Fruit fly (Drosophila melanogaster): ENCODE results near the gene ATPsynB.

The ATPsynB gene

DNA sequence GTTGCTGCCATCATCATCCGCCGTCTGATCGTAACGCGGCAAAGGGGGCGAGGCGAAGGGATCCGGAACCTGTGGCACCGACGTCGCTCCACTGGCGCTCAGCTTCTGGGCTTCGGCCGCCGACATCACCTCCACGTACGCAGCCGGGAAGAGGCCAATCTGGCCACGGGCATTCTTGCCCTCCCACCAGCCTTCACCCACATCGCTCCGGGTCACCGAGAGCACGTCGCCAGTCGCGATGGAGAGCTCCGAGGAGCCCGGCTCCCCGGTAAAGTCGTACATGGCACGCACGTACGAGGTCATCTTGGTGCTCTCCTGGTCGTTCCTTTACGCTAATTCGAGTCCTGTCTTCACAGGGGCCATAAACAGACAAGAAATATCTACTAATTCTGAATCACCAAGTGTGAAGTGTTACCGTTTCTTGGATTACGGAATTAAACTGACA lies 16.4 kb upstream of the ATPsynB start, which contains the start of gene SH3PX1:
Gene SH3PX1 (minus strand): TSS at position 445 of the 445 bp plus-strand sequence.
- TF ChIP-seq CG8159 (tag; optimal IDR thresholded peaks at IDR 0.05) (no peak), CG10348 (GFP tag; IDR thresholded peaks at IDR 0.05) (no peak), CG17806 (tag; optimal IDR thresholded peaks at IDR 0.05) (no peak), D1 (tag; optimal IDR thresholded peaks at IDR 0.05) (no peak), CG12605 (GFP tag; IDR thresholded peaks at IDR 0.05) (no peak), gl (tag; optimal IDR thresholded peaks at IDR 0.05) (no peak), rn (GFP tag; IDR thresholded peaks at IDR 0.05) (no peak), Pif1A (GFP tag; optimal IDR thresholded peaks at IDR 0.05) (no peak), CG14655 (GFP tag; optimal IDR thresholded peaks at IDR 0.05) (no peak), CG32121 (GFP tag; IDR thresholded peaks at IDR 0.05) (no peak), fd96Ca (GFP tag; IDR thresholded peaks at IDR 0.05) (0 out of 3 replicates have a peak, but pooled peaks have one; percentile 34), EcR (GFP tag; optimal IDR thresholded peaks at IDR 0.05) (peak; percentile 4), CG9948 (tag; optimal IDR thresholded peaks at IDR 0.05) (no peak)

DNA sequence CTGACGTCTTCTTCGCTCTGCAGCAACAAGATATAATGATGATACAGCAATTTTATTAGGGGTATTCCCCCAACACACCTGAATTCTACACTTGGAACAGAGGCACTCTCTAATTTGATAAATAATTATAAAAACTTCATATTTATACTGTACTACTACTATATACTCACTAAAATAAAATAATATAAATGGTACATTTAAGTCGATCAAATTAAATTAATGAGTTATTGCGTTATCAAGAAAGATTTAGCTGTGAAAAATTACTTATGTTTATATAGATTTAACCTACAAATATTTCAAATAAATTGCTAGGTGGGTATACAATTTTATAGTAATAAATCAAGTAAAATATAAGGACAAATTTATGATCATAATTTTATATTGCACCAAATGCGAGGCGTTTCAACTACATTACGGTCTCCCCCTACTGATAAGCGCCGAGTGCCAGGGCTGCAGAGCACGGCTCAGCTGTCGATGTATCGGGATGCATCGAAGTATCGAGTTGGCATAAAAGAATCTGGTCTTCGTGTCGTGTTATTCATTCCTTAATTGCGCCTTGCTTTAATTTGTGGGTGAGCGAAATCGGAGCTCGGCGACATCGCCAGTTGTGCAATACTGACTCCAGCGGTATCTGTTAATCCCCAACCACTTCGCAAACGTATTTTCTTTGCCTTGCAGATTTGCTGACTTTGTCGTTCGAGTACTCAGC lies 15.8 kb upstream of the ATPsynB start, which contains the start of gene vsg:
Gene vsg (plus strand): TSS at position 497 of the 709 bp plus-strand sequence.
- TF ChIP-seq Pif1B (GFP tag; optimal IDR thresholded peaks at IDR 0.05) = no peak
- TF ChIP-seq Ets98B (GFP tag; IDR thresholded peaks at IDR 0.05) = peak; percentile 2; the same call in 1 of the 2 replicates
- no peak for TF ChIP-seq EcR (GFP tag; optimal IDR thresholded peaks at IDR 0.05)
- TF ChIP-seq CG10348 (GFP tag; IDR thresholded peaks at IDR 0.05) = peak; percentile 21; the same call in 1 of the 2 replicates
- no peak for TF ChIP-seq CG14655 (GFP tag; optimal IDR thresholded peaks at IDR 0.05)
- TF ChIP-seq D1 (tag; optimal IDR thresholded peaks at IDR 0.05) = no peak
- TF ChIP-seq CG9948 (tag; optimal IDR thresholded peaks at IDR 0.05) = peak; percentile 78
- no peak for TF ChIP-seq CG13204 (GFP tag; optimal IDR thresholded peaks at IDR 0.05)
- no peak for TF ChIP-seq gl (tag; optimal IDR thresholded peaks at IDR 0.05)
- TF ChIP-seq CG4496 (GFP tag; IDR thresholded peaks at IDR 0.05) = peak; percentile 43; the same call in 1 of the 3 replicates
- TF ChIP-seq Pif1A (GFP tag; optimal IDR thresholded peaks at IDR 0.05) = no peak
- TF ChIP-seq CG8159 (tag; optimal IDR thresholded peaks at IDR 0.05) = peak; percentile 84
- peak; percentile 83 for TF ChIP-seq CG15710 (tag; optimal IDR thresholded peaks at IDR 0.05)
- TF ChIP-seq CG17806 (tag; optimal IDR thresholded peaks at IDR 0.05) = peak; percentile 62
- TF ChIP-seq CG32121 (GFP tag; IDR thresholded peaks at IDR 0.05) = peak; percentile 54; the same call in 1 of the 2 replicates
- no peak for TF ChIP-seq rn (GFP tag; IDR thresholded peaks at IDR 0.05)
- TF ChIP-seq CG8301 (tag; optimal IDR thresholded peaks at IDR 0.05) = peak; percentile 63
- TF ChIP-seq CG34367 (tag; optimal IDR thresholded peaks at IDR 0.05) = peak; percentile 60
- TF ChIP-seq Snoo (tag; optimal IDR thresholded peaks at IDR 0.05) = peak; percentile 67
- 0 out of 2 replicates have a peak, but pooled peaks have one; percentile 43 for TF ChIP-seq CG12605 (GFP tag; IDR thresholded peaks at IDR 0.05)
- peak; percentile 32; the same call in 1 of the 3 replicates for TF ChIP-seq fd96Ca (GFP tag; IDR thresholded peaks at IDR 0.05)

DNA sequence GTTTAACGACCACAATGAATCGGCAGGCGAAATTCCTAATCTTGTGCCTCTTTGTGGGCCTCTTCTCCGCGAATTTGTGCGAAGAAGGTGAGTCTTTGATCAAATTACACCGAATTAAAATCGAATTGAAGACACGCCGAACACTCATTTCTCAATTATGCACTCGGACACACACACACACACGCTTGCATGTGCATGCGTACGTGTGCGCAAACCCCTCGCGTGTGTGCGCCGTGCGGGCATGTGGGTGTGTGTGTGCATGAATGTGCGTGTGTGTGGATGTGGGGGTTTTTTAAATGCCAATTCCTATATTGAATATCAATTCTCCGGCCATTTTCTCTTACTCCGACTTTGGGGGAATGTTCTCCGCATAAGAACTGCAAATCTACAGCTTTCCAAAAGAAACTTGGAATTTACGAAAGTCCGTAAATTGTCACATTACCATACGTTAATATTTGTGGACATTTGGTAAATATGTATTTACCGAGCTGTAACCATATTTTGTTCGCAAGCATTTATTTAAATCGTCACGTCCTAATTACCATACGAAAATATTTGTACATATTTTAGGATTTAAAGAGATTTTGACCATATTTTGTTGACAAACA lies 15.2 kb upstream of the ATPsynB start:
- TF ChIP-seq CG8159 (tag; optimal IDR thresholded peaks at IDR 0.05) (no peak), Ets98B (GFP tag; IDR thresholded peaks at IDR 0.05) (0 out of 2 replicates have a peak, but pooled peaks have one; percentile 2), Pif1A (GFP tag; optimal IDR thresholded peaks at IDR 0.05) (no peak), Pif1B (GFP tag; optimal IDR thresholded peaks at IDR 0.05) (no peak), CG15710 (tag; optimal IDR thresholded peaks at IDR 0.05) (no peak), CG9948 (tag; optimal IDR thresholded peaks at IDR 0.05) (no peak), CG14655 (GFP tag; optimal IDR thresholded peaks at IDR 0.05) (no peak), CG10348 (GFP tag; IDR thresholded peaks at IDR 0.05) (no peak), EcR (GFP tag; optimal IDR thresholded peaks at IDR 0.05) (peak; percentile 3), CG32121 (GFP tag; IDR thresholded peaks at IDR 0.05) (no peak), CG13204 (GFP tag; optimal IDR thresholded peaks at IDR 0.05) (no peak), CG12605 (GFP tag; IDR thresholded peaks at IDR 0.05) (no peak), fd96Ca (GFP tag; IDR thresholded peaks at IDR 0.05) (no peak), Snoo (tag; optimal IDR thresholded peaks at IDR 0.05) (no peak), D1 (tag; optimal IDR thresholded peaks at IDR 0.05) (no peak), CG4496 (GFP tag; IDR thresholded peaks at IDR 0.05) (0 out of 3 replicates have a peak, but pooled peaks have one; percentile 23)

DNA sequence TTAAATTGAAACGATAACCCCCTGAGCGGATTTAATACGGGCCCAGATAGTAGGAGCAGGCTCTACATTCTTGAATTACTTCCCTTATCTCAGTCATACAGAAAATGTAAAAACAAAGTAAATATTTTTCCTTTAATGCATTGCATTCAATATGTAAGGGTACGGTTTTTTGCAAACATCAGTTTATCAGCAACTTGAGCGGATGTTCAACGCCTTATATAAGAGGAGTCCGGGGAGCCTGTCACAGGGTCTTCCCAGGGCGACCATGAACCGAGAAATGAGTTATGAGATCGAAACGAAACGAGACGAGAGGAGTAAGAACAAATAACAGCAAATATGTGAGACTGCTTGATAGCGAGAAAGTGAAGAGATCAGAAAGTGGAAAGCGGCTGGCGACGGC lies 13.2 kb upstream of the ATPsynB start:
- TF ChIP-seq Pif1B (GFP tag; optimal IDR thresholded peaks at IDR 0.05) (no peak), CG8301 (tag; optimal IDR thresholded peaks at IDR 0.05) (no peak), EcR (GFP tag; optimal IDR thresholded peaks at IDR 0.05) (peak; percentile 88)

DNA sequence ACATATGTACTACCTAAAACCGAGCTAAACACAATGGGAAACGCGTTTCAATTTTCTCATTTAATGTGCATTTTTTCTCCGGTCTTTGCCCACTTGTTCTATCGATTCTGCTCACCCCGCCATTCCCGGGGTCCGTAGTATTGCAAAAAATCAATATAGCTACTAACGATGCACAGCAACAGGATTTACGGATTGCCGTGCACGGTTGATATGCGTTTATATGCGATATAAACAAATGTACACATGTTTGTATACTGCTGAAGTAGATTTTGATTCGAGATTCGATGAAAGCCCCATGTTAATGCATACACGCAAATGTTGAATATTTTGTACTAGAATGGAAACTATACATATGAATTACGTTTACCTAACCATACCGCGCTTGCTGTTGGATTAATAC lies 12.7 kb upstream of the ATPsynB start:
- no peak for TF ChIP-seq CG8301 (tag; optimal IDR thresholded peaks at IDR 0.05)
- TF ChIP-seq Ets98B (GFP tag; IDR thresholded peaks at IDR 0.05) = no peak

DNA sequence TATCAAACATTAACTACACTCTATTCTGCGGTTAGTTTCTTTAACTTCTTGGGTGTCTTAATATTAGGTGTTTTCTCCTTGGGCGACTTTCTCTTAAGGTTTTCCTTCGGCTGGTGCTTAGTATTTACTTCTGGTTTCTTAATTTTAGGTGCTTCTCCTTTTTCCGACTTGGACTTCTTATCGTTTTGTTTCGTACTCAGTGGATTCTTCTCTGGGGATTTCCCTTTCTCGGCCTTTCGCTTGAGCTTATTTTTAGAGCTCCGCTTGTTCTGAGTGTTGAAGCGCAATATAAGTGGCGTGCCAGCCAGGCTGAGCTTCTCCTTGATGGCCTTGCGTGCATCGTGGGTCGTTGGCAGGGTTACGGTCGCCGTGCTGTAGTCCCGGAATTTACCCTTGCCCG lies 12.0 kb upstream of the ATPsynB start:
- TF ChIP-seq fd96Ca (GFP tag; IDR thresholded peaks at IDR 0.05) = no peak
- no peak for TF ChIP-seq D1 (tag; optimal IDR thresholded peaks at IDR 0.05)
- no peak for TF ChIP-seq CG10348 (GFP tag; IDR thresholded peaks at IDR 0.05)
- TF ChIP-seq EcR (GFP tag; optimal IDR thresholded peaks at IDR 0.05) = no peak
- no peak for TF ChIP-seq CG34367 (tag; optimal IDR thresholded peaks at IDR 0.05)
- no peak for TF ChIP-seq CG8159 (tag; optimal IDR thresholded peaks at IDR 0.05)
- no peak for TF ChIP-seq CG14655 (GFP tag; optimal IDR thresholded peaks at IDR 0.05)
- TF ChIP-seq Snoo (tag; optimal IDR thresholded peaks at IDR 0.05) = no peak
- TF ChIP-seq CG32121 (GFP tag; IDR thresholded peaks at IDR 0.05) = no peak
- TF ChIP-seq CG12605 (GFP tag; IDR thresholded peaks at IDR 0.05) = no peak
- no peak for TF ChIP-seq rn (GFP tag; IDR thresholded peaks at IDR 0.05)
- no peak for TF ChIP-seq Pif1B (GFP tag; optimal IDR thresholded peaks at IDR 0.05)
- TF ChIP-seq Ets98B (GFP tag; IDR thresholded peaks at IDR 0.05) = no peak
- TF ChIP-seq CG13204 (GFP tag; optimal IDR thresholded peaks at IDR 0.05) = no peak
- no peak for TF ChIP-seq gl (tag; optimal IDR thresholded peaks at IDR 0.05)
- no peak for TF ChIP-seq CG9948 (tag; optimal IDR thresholded peaks at IDR 0.05)
